Worm (Caenorhabditis elegans): ENCODE measurements around the gene R08E3.3.

Gene R08E3.3

DNA sequence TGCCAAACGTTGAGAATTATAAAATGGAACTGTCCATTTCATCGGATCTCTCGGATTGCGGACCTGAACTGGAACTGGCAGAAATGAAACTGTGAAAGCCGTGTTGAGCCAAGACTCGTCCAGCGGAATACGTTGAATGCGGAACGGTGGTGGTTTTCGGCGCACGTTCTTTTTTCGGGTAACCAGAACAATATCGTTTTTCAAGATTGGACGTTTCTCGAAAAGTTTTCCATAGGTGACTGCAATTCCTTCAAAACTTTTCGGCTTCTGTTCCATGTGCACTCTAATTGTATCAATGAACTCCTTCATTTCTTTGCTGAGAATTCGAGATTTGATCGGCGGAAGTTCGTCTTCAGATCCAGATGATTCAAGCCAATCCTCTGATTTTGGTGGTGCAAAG is 26.4 kb downstream of the R08E3.3 start:
- TF ChIP-seq tra-4 (tag; optimal IDR thresholded peaks at IDR 0.05) (no peak), pes-1 (GFP tag; IDR thresholded peaks at IDR 0.05) (no peak), ama-1 (optimal IDR thresholded peaks at IDR 0.05) (no peak), hmg-4 (GFP tag; optimal IDR thresholded peaks at IDR 0.05) (no peak), flt-1 (GFP tag; IDR thresholded peaks at IDR 0.05) (no peak), ets-7 (tag; optimal IDR thresholded peaks at IDR 0.05) (no peak)

DNA sequence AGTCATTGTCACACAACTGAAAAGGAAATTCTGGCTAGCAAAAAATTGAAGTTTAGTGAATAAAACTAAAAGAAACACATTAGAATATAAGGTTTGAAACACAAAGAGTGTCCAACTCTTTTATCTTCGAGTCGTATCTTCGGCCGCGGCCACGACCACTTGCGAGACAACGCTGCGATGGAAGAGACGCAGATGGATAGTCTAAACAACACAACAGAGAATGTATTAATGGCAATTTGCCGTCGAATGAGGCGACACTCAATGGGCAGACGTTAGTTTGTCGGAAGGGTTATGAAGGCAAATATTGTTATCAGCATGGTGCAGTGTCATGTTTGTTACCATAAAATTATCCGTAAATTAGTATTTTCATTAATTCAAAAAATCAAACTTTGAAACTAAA is 34.7 kb downstream of the R08E3.3 start, which contains the start of gene F39C12.1:
F39C12.1 (minus strand) TSS at position 136 of the 400 bp plus-strand sequence.
- TF ChIP-seq hnd-1 (tag; optimal IDR thresholded peaks at IDR 0.05) (no peak), F13C5.2 (tag; optimal IDR thresholded peaks at IDR 0.05) (no peak), hmg-4 (GFP tag; optimal IDR thresholded peaks at IDR 0.05) (no peak), pes-1 (GFP tag; IDR thresholded peaks at IDR 0.05) (no peak), scrt-1 (GFP tag; IDR thresholded peaks at IDR 0.05) (no peak), ceh-36 (tag; optimal IDR thresholded peaks at IDR 0.05) (no peak), tra-4 (tag; optimal IDR thresholded peaks at IDR 0.05) (no peak), tbx-11 (GFP tag; IDR thresholded peaks at IDR 0.05) (no peak), flt-1 (GFP tag; IDR thresholded peaks at IDR 0.05) (no peak), hmbx-1 (tag; optimal IDR thresholded peaks at IDR 0.05) (no peak), B0310.2 (tag; optimal IDR thresholded peaks at IDR 0.05) (no peak), ets-7 (tag; optimal IDR thresholded peaks at IDR 0.05) (no peak), aly-1 (tag; optimal IDR thresholded peaks at IDR 0.05) (no peak), sea-1 (GFP tag; conservative IDR thresholded peaks at IDR 0.05) (no peak), ceh-13 (GFP tag; optimal IDR thresholded peaks at IDR 0.05) (no peak), ama-1 (optimal IDR thresholded peaks at IDR 0.05) (no peak), tbx-37 (GFP tag; conservative IDR thresholded peaks at IDR 0.05) (no peak)

DNA sequence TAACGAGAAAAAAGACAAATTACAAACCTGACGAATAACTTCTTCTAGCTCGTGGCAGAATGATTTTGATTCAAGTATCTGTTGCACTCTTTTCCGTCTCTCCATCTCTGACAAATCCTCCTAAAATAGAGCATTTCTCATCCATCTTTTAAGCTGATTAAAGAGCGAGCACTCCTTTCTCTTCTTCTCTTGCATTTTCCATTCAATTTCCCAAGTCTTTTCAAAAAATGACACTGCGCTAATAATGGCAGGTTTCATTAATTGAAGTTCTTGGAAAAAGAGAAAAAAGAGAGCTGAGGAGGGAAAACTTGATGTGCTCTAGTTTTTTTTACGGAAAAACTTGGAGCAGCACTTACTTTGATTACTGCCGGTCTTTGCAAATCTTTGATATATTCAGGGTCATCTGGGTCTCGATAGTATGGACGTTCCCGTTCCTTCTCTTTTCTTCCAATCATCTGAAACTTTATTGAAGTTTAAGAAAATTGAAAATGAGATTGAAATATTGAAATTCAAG is 41.2 kb downstream of the R08E3.3 start, which contains the start of gene add-1:
add-1 (minus strand) TSS at position 464 of the 514 bp plus-strand sequence.
- TF ChIP-seq B0310.2 (tag; optimal IDR thresholded peaks at IDR 0.05) (no peak), tra-4 (tag; optimal IDR thresholded peaks at IDR 0.05) (no peak), hmg-4 (GFP tag; optimal IDR thresholded peaks at IDR 0.05) (no peak), aly-1 (tag; optimal IDR thresholded peaks at IDR 0.05) (no peak), F13C5.2 (tag; optimal IDR thresholded peaks at IDR 0.05) (no peak), pes-1 (GFP tag; IDR thresholded peaks at IDR 0.05) (no peak), ama-1 (optimal IDR thresholded peaks at IDR 0.05) (no peak), hmbx-1 (tag; optimal IDR thresholded peaks at IDR 0.05) (no peak), ceh-36 (tag; optimal IDR thresholded peaks at IDR 0.05) (no peak), sea-1 (GFP tag; conservative IDR thresholded peaks at IDR 0.05) (no peak), hnd-1 (tag; optimal IDR thresholded peaks at IDR 0.05) (no peak)

DNA sequence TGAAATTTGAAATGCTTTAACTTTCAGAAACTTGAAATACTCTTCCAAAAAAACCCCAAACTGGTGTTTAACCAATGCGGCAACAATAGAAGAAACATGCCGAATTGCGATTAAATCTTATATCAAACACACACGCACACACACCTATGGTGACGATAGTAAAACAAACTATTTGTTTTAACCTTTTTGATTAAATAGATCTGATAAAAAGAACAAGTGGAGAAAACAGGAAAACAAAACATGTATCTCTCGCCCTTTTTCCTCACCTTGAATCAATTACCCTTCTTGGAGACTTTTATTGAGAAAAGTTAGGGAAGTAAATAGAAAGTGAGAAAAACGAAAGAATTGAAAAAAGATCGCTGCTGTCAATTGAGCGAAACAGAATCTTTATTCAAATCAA is 43.0 kb downstream of the R08E3.3 start:
- TF ChIP-seq hmg-4 (GFP tag; optimal IDR thresholded peaks at IDR 0.05) = no peak
- no peak for TF ChIP-seq ceh-13 (GFP tag; optimal IDR thresholded peaks at IDR 0.05)
- no peak for TF ChIP-seq hmbx-1 (tag; optimal IDR thresholded peaks at IDR 0.05)
- TF ChIP-seq F13C5.2 (tag; optimal IDR thresholded peaks at IDR 0.05) = no peak
- TF ChIP-seq tbx-11 (GFP tag; IDR thresholded peaks at IDR 0.05) = no peak
- TF ChIP-seq ets-7 (tag; optimal IDR thresholded peaks at IDR 0.05) = no peak
- no peak for TF ChIP-seq hnd-1 (tag; optimal IDR thresholded peaks at IDR 0.05)
- TF ChIP-seq B0310.2 (tag; optimal IDR thresholded peaks at IDR 0.05) = no peak
- TF ChIP-seq pes-1 (GFP tag; IDR thresholded peaks at IDR 0.05) = no peak
- no peak for TF ChIP-seq tbx-37 (GFP tag; conservative IDR thresholded peaks at IDR 0.05)
- TF ChIP-seq tra-4 (tag; optimal IDR thresholded peaks at IDR 0.05) = no peak
- TF ChIP-seq flt-1 (GFP tag; IDR thresholded peaks at IDR 0.05) = no peak
- no peak for TF ChIP-seq scrt-1 (GFP tag; IDR thresholded peaks at IDR 0.05)
- TF ChIP-seq ceh-36 (tag; optimal IDR thresholded peaks at IDR 0.05) = no peak
- no peak for TF ChIP-seq aly-1 (tag; optimal IDR thresholded peaks at IDR 0.05)
- no peak for TF ChIP-seq ama-1 (optimal IDR thresholded peaks at IDR 0.05)

DNA sequence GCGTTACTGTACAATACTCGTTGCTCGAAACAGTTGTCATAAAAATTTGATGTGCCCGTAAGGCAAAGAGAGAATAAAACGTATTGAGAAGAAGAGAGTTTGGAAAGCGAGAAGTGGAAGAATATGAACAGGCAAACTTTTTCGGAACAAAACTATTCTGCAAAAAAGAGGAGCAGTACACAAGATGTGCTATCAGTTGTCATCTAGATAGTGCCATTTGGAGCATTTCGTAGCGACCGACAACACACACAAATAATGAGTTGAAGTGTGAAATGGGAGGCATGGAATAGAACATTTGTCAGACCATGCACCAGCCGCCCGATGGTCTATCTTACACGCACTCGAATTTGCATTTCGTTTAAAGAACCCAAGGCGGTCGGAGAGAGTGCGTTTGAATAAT is 43.7 kb downstream of the R08E3.3 start:
- TF ChIP-seq F13C5.2 (tag; optimal IDR thresholded peaks at IDR 0.05) = no peak
- TF ChIP-seq aly-1 (tag; optimal IDR thresholded peaks at IDR 0.05) = no peak
- no peak for TF ChIP-seq tbx-11 (GFP tag; IDR thresholded peaks at IDR 0.05)
- no peak for TF ChIP-seq tra-4 (tag; optimal IDR thresholded peaks at IDR 0.05)
- TF ChIP-seq hmbx-1 (tag; optimal IDR thresholded peaks at IDR 0.05) = no peak
- no peak for TF ChIP-seq ama-1 (optimal IDR thresholded peaks at IDR 0.05)
- TF ChIP-seq scrt-1 (GFP tag; IDR thresholded peaks at IDR 0.05) = no peak
- TF ChIP-seq flt-1 (GFP tag; IDR thresholded peaks at IDR 0.05) = no peak
- TF ChIP-seq hmg-4 (GFP tag; optimal IDR thresholded peaks at IDR 0.05) = no peak
- no peak for TF ChIP-seq hnd-1 (tag; optimal IDR thresholded peaks at IDR 0.05)
- TF ChIP-seq B0310.2 (tag; optimal IDR thresholded peaks at IDR 0.05) = no peak
- no peak for TF ChIP-seq sea-1 (GFP tag; conservative IDR thresholded peaks at IDR 0.05)
- TF ChIP-seq ceh-13 (GFP tag; optimal IDR thresholded peaks at IDR 0.05) = no peak

DNA sequence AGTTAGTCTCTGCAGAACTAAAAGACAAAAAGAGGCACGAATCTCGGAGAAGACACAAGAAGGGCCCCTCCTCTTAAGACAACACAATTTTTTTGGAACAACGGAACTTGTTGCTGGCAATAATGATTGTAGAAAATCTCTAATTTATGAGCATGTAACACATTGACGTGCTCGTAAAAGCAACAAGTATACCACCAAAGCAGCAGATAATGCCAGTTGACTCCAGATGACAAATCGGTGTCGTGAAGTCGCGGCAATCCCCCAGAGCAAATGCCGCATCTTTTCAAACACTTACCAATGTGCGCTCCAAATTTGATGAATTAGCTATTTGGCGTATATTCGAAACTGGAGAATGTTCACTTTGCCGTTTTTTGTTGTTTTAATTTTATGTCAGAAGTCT is 45.8 kb downstream of the R08E3.3 start:
- TF ChIP-seq tbx-37 (GFP tag; conservative IDR thresholded peaks at IDR 0.05) (no peak), hmbx-1 (tag; optimal IDR thresholded peaks at IDR 0.05) (no peak), ceh-13 (GFP tag; optimal IDR thresholded peaks at IDR 0.05) (no peak), tbx-11 (GFP tag; IDR thresholded peaks at IDR 0.05) (no peak), flt-1 (GFP tag; IDR thresholded peaks at IDR 0.05) (no peak), F13C5.2 (tag; optimal IDR thresholded peaks at IDR 0.05) (no peak), ets-7 (tag; optimal IDR thresholded peaks at IDR 0.05) (no peak), sea-1 (GFP tag; conservative IDR thresholded peaks at IDR 0.05) (no peak), ceh-36 (tag; optimal IDR thresholded peaks at IDR 0.05) (no peak), pes-1 (GFP tag; IDR thresholded peaks at IDR 0.05) (no peak)

DNA sequence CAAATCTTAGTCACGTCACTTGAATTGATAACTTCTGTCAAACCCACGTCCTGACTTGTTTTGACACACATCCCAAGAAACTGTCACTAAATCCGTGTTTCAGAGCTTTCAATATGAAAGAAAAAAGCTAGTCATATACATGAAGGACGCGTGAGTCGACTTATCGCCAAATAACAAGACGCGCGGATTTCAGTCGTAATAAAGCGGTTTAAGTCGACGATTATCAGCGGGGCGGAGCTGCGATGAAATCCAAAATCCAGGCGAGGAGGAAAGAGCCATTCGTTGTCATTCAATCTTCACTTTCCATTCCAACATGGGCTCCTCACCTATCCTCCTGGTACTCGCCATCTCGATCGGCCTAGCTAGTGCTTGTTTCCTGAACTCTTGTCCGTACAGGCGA is 47.4 kb downstream of the R08E3.3 start, which contains the start of gene ntc-1:
ntc-1 (plus strand) TSS at position 301 of the 400 bp plus-strand sequence.
- TF ChIP-seq hnd-1 (tag; optimal IDR thresholded peaks at IDR 0.05) (no peak), ama-1 (optimal IDR thresholded peaks at IDR 0.05) (no peak), B0310.2 (tag; optimal IDR thresholded peaks at IDR 0.05) (no peak), ceh-36 (tag; optimal IDR thresholded peaks at IDR 0.05) (no peak), tra-4 (tag; optimal IDR thresholded peaks at IDR 0.05) (no peak), hmbx-1 (tag; optimal IDR thresholded peaks at IDR 0.05) (no peak), F13C5.2 (tag; optimal IDR thresholded peaks at IDR 0.05) (no peak), sea-1 (GFP tag; conservative IDR thresholded peaks at IDR 0.05) (no peak), tbx-11 (GFP tag; IDR thresholded peaks at IDR 0.05) (no peak), hmg-4 (GFP tag; optimal IDR thresholded peaks at IDR 0.05) (no peak), scrt-1 (GFP tag; IDR thresholded peaks at IDR 0.05) (no peak), pes-1 (GFP tag; IDR thresholded peaks at IDR 0.05) (no peak), ceh-13 (GFP tag; optimal IDR thresholded peaks at IDR 0.05) (no peak), ets-7 (tag; optimal IDR thresholded peaks at IDR 0.05) (no peak), aly-1 (tag; optimal IDR thresholded peaks at IDR 0.05) (no peak)
